Worm (Caenorhabditis elegans) whole organism, L1 larva: ENCODE data around the gene Y116F11A.3.

Experiments
- aha-1 ChIP-seq: fragments of 150-350 bp; optimal IDR thresholded peaks from 2 replicates; lab custom pipeline; 2014; ENCODE audit warnings: missing biosample characterization, missing genetic modification characterization
- ama-1 ChIP-seq: fragments of 150-350 bp; optimal IDR thresholded peaks from 2 replicates; lab custom pipeline; 2014
- ceh-82 ChIP-seq, 3 experiments: fragments of 150-350 bp in 1 of 3; sonication (generic microtip) in 2 of 3; optimal IDR thresholded peaks; 2 replicates each; lab custom pipeline; 2014 to 2017; ENCODE audit warnings: missing biosample characterization in 3 of 3, missing genetic modification characterization in 3 of 3
- fos-1 ChIP-seq: fragments of 150-350 bp; optimal IDR thresholded peaks from 2 replicates; lab custom pipeline; 2014; ENCODE audit warnings: missing biosample characterization, missing genetic modification characterization
- hlh-17 ChIP-seq: fragments of 200-800 bp; sonication (Bioruptor generic); optimal IDR thresholded peaks from 2 replicates; lab custom pipeline; 2018; ENCODE audit warnings: missing genetic modification characterization, mild to moderate bottlenecking, missing compliant biosample characterization, moderate library complexity, borderline replicate concordance
- lin-39 ChIP-seq: fragments of 150-350 bp; optimal IDR thresholded peaks from 2 replicates; lab custom pipeline; 2014; ENCODE audit warnings: missing biosample characterization, missing genetic modification reagents, missing genetic modification characterization
- lsy-2 ChIP-seq, 2 experiments: fragments of 150-350 bp; optimal IDR thresholded peaks; 2 replicates each; lab custom pipeline; 2014; ENCODE audit warnings: missing biosample characterization in 2 of 2, missing genetic modification characterization in 2 of 2
- nhr-28 ChIP-seq: fragments of 150-350 bp; optimal IDR thresholded peaks from 2 replicates; lab custom pipeline; 2014; ENCODE audit warnings: missing biosample characterization, missing genetic modification characterization
- skn-1 ChIP-seq: fragments of 150-350 bp; optimal IDR thresholded peaks from 2 replicates; lab custom pipeline; 2014; ENCODE audit warnings: missing biosample characterization, missing genetic modification characterization
- sup-37 ChIP-seq: fragments of 200-800 bp; sonication (Bioruptor generic); optimal IDR thresholded peaks from 2 replicates; lab custom pipeline; 2018; ENCODE audit warnings: mild to moderate bottlenecking, missing genetic modification characterization, missing compliant biosample characterization
- zag-1 ChIP-seq: fragments of 150-350 bp; optimal IDR thresholded peaks from 2 replicates; lab custom pipeline; 2014; ENCODE audit warnings: missing biosample characterization, missing genetic modification characterization

DNA sequence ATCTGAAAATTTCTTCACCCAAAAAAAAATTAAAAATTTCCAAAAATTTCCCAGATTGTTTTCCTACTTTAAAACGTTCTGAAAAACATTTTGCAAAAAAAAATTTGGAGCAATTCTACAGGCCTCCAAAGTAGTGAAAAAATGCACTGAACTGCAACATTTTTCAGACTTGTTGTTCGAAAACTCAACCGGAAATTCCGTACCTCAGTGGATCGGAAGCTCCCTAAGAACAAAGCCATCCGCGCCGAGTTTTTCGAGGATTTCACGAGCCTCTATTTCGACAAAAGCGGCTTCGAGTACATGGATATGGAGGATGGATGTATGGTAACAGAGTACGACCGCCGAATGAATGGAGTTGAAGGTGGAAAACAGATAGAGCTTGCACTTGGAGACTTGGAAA is 9.3 kb downstream of the Y116F11A.3 start, which contains the start of gene fbxa-131:
- TF ChIP-seq fos-1 (tag; lab: Kevin White, UChicago) (no peak), aha-1 (tag; lab: Kevin White, UChicago) (no peak), hlh-17 (no peak), sup-37 (GFP tag; lab: Kevin White, UChicago) (no peak), ama-1 (lab: Kevin White, UChicago) (no peak), nhr-28 (tag; lab: Kevin White, UChicago) (no peak), zag-1 (no peak), lin-39 (tag; lab: Kevin White, UChicago) (no peak), lsy-2 (tag; optimal IDR thresholded peaks at IDR 0.05; lab: Kevin White, UChicago) (no peak), skn-1 (tag; lab: Kevin White, UChicago) (no peak), ceh-82 (tag; optimal IDR thresholded peaks at IDR 0.05; lab: Kevin White, UChicago) (no peak)
